Worm (Caenorhabditis elegans) whole organism, L4 larva: ENCODE measurements around the gene H41C03.2.

Source experiments
- F44E2.7 ChIP-seq: fragments of 200-800 bp; sonication (Bioruptor generic); IDR thresholded peaks from 2 replicates; pipeline ENCODE4 v2.1.2; 2022; ENCODE audit warnings: missing genetic modification characterization, missing compliant biosample characterization
- R02D3.7 ChIP-seq: fragments of 150-350 bp; sonication (generic microtip); optimal IDR thresholded peaks from 3 replicates; lab custom pipeline; 2014; ENCODE audit warnings: missing biosample characterization, missing genetic modification characterization
- fos-1 ChIP-seq: fragments of 150-350 bp; optimal IDR thresholded peaks from 2 replicates; lab custom pipeline; 2014; ENCODE audit warnings: missing biosample characterization, missing genetic modification characterization
- lin-13 ChIP-seq: fragments of 150-350 bp; optimal IDR thresholded peaks from 2 replicates; lab custom pipeline; 2014; ENCODE audit warnings: missing biosample characterization, missing genetic modification reagents, missing genetic modification characterization
- mep-1 ChIP-seq: fragments of 150-350 bp; sonication (generic microtip); optimal IDR thresholded peaks from 3 replicates; lab custom pipeline; 2014; ENCODE audit warnings: missing biosample characterization, missing genetic modification characterization

ce11 chrII:5860621-5861020 is 8.7 kb upstream of the H41C03.2 start:
- no peak for TF ChIP-seq mep-1 (tag; lab: Kevin White, UChicago)
- TF ChIP-seq lin-13: no peak
- TF ChIP-seq fos-1: no peak
- TF ChIP-seq R02D3.7: no peak
- TF ChIP-seq F44E2.7 (GFP tag; lab: Robert Waterston, UW): no peak
